Fruit fly (Drosophila melanogaster): ENCODE measurements around the gene CG2975.
A peak's percentile ranks its signal among the peaks of the same experiment; 100 is the strongest.

CG2975 gene

dm6 chr2L:2884683-2885502 is 45.0 kb downstream of the CG2975 start (continued):
- no peak for TF ChIP-seq psq (GFP tag; optimal IDR thresholded peaks at IDR 0.05)
- no peak for TF ChIP-seq nerfin-2 (GFP tag; IDR thresholded peaks at IDR 0.05; ENCODE audit: partially characterized antibody)
- TF ChIP-seq lbe (GFP tag; optimal IDR thresholded peaks at IDR 0.05) = no peak
- TF ChIP-seq HLH54F (GFP tag; optimal IDR thresholded peaks at IDR 0.05) = peak; percentile 27
- TF ChIP-seq fru (optimal IDR thresholded peaks at IDR 0.05) = no peak
- TF ChIP-seq CG31224 (GFP tag; IDR thresholded peaks at IDR 0.05) = peak; percentile 43; the same call in 1 of the 2 replicates
- peak; percentile 70 for TF ChIP-seq Adf1 (GFP tag; IDR thresholded peaks at IDR 0.05)
- TF ChIP-seq Antp (GFP tag; optimal IDR thresholded peaks at IDR 0.05) = peak; percentile 13
- TF ChIP-seq CG7745 (tag; optimal IDR thresholded peaks at IDR 0.05) = no peak
- peak; percentile 61 for TF ChIP-seq Sry-β (GFP tag; optimal IDR thresholded peaks at IDR 0.05)
- peak; percentile 71 for TF ChIP-seq Ets97D (GFP tag; optimal IDR thresholded peaks at IDR 0.05)
- TF ChIP-seq Max (GFP tag; optimal IDR thresholded peaks at IDR 0.05) = no peak
- peak; percentile 73 for TF ChIP-seq HLHmδ (GFP tag; optimal IDR thresholded peaks at IDR 0.05)
- peak; percentile 39 for TF ChIP-seq CG15601 (tag; optimal IDR thresholded peaks at IDR 0.05)
- peak; percentile 37; the same call in 1 of the 2 replicates for TF ChIP-seq esg (GFP tag; conservative IDR thresholded peaks at IDR 0.05)
- TF ChIP-seq Mrtf (GFP tag; IDR thresholded peaks at IDR 0.05) = peak; percentile 53; the same call in 1 of the 3 replicates
- TF ChIP-seq scrt (GFP tag; optimal IDR thresholded peaks at IDR 0.05) = peak; percentile 60
- no peak for TF ChIP-seq CG11560 (tag; IDR thresholded peaks at IDR 0.05)
- peak; percentile 51; the same call in 1 of the 2 replicates for TF ChIP-seq CG4360 (GFP tag; IDR thresholded peaks at IDR 0.05)
- peak; percentile 15 for TF ChIP-seq fd102C (GFP tag; optimal IDR thresholded peaks at IDR 0.05)
- TF ChIP-seq ewg (GFP tag; optimal IDR thresholded peaks at IDR 0.05) = no peak
- no peak for TF ChIP-seq BtbVII (GFP tag; optimal IDR thresholded peaks at IDR 0.05)
- no peak for TF ChIP-seq dimm (GFP tag; IDR thresholded peaks at IDR 0.05)
- TF ChIP-seq Bgb (GFP tag; IDR thresholded peaks at IDR 0.05; ENCODE audit: partially characterized antibody) = peak; percentile 59
- peak; percentile 37 for TF ChIP-seq CG17802 (tag; optimal IDR thresholded peaks at IDR 0.05)
- TF ChIP-seq CG13624 (GFP tag; optimal IDR thresholded peaks at IDR 0.05) = peak; percentile 85
- TF ChIP-seq Myb (GFP tag; optimal IDR thresholded peaks at IDR 0.05) = peak; percentile 50
- no peak for TF ChIP-seq slp2 (GFP tag; optimal IDR thresholded peaks at IDR 0.05)
- no peak for TF ChIP-seq CG12942 (GFP tag; optimal IDR thresholded peaks at IDR 0.05)
- TF ChIP-seq chn (GFP tag; optimal IDR thresholded peaks at IDR 0.05) = peak; percentile 13
- TF ChIP-seq CG8924 (tag; optimal IDR thresholded peaks at IDR 0.05) = peak; percentile 82
- no peak for TF ChIP-seq CG12299 (tag; optimal IDR thresholded peaks at IDR 0.05)
- TF ChIP-seq cad (GFP tag; optimal IDR thresholded peaks at IDR 0.05) = no peak
- peak; percentile 70; the same call in 1 of the 2 replicates for TF ChIP-seq CG42726 (GFP tag; IDR thresholded peaks at IDR 0.05; ENCODE audit: partially characterized antibody)
- TF ChIP-seq grn (GFP tag; optimal IDR thresholded peaks at IDR 0.05) = no peak
- no peak for TF ChIP-seq CG12155 (GFP tag; optimal IDR thresholded peaks at IDR 0.05)
- peak; percentile 37; the same call in 1 of the 2 replicates for TF ChIP-seq E2f1 (GFP tag; IDR thresholded peaks at IDR 0.05)
- TF ChIP-seq fd96Cb (tag; optimal IDR thresholded peaks at IDR 0.05) = no peak
- peak; percentile 67 for TF ChIP-seq CTCF (GFP tag; optimal IDR thresholded peaks at IDR 0.05)
- no peak for TF ChIP-seq Vsx1 (GFP tag; optimal IDR thresholded peaks at IDR 0.05)
- TF ChIP-seq Ada2b (GFP tag; IDR thresholded peaks at IDR 0.05) = no peak
- no peak; the same call in 1 of the 2 replicates for TF ChIP-seq CG31441 (GFP tag; IDR thresholded peaks at IDR 0.05)
- 0 out of 2 replicates have a peak, but pooled peaks have one; percentile 19 for TF ChIP-seq H2.0 (GFP tag; IDR thresholded peaks at IDR 0.05)
- TF ChIP-seq Scr (GFP tag; IDR thresholded peaks at IDR 0.05; ENCODE audit: partially characterized antibody) = no peak
- peak; percentile 30 for TF ChIP-seq ems (GFP tag; optimal IDR thresholded peaks at IDR 0.05)
- no peak for TF ChIP-seq croc (GFP tag; conservative IDR thresholded peaks at IDR 0.05)
- TF ChIP-seq Kr (GFP tag; optimal IDR thresholded peaks at IDR 0.05) = no peak
- TF ChIP-seq CG13424 (tag; optimal IDR thresholded peaks at IDR 0.05) = peak; percentile 52
- TF ChIP-seq tio (GFP tag; optimal IDR thresholded peaks at IDR 0.05) = no peak
- TF ChIP-seq trh (GFP tag; optimal IDR thresholded peaks at IDR 0.05) = no peak

Measured in whole organism, embryonic.